Fruit fly (Drosophila melanogaster) Kc167 (cell line): ENCODE results near the gene CG4151.

ENCODE experiments used
- Myc ChIP-seq: fragments of >200 bp; optimal IDR thresholded peaks from 2 replicates; lab custom pipeline; 2017; ENCODE audit warnings: missing external identifiers
- Sin3A ChIP-seq: fragments of >200 bp; optimal IDR thresholded peaks from 2 replicates; lab custom pipeline; 2018; ENCODE audit warnings: missing external identifiers
- h ChIP-seq: fragments of >200 bp; optimal IDR thresholded peaks from 3 replicates; lab custom pipeline; 2018; ENCODE audit warnings: missing external identifiers
- insv ChIP-seq: fragments of >200 bp; optimal IDR thresholded peaks from 3 replicates; lab custom pipeline; 2018; ENCODE audit warnings: missing external identifiers
- psq ChIP-seq: fragments of >200 bp; optimal IDR thresholded peaks from 2 replicates; lab custom pipeline; 2017; ENCODE audit warnings: missing external identifiers
- ttk ChIP-seq: sonication (Bioruptor generic); optimal IDR thresholded peaks from 2 replicates; lab custom pipeline; 2017; ENCODE audit warnings: missing external identifiers

DNA sequence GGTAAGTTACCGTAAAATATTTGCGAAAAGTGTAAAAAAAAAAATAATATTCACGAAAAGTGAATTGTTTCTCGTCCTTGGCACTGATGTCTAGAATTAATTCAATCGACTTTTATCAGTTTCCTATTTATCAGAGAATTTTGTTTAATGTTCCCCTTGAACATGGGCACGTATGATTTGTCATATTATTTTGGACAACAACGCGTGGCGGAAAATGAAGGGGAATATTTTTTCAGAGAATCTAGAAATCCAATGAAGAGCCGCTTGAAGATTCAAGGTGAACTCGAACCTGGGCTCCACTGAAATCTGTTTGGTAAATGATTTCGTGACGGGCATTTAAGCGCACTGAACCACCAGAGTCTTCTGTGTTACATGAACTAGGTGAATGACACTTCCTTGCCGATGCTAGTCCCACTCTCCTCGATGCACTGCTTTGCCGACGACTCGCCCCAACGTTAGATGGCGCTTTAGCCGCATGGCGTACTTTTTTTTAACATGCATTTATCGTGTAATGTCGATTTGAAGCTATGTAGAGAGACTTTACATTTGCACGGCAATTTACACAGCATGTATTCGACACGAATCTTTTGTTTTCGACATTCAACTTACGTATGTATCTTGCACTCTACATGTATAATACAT lies 23.1 kb downstream of the CG4151 start:
- TF ChIP-seq Myc (lab: Kevin White, UChicago) (no peak), ttk (lab: Kevin White, UChicago) (no peak), psq (no peak), h (no peak), insv (lab: Kevin White, UChicago) (no peak), Sin3A (lab: Kevin White, UChicago) (no peak)
